Worm (Caenorhabditis elegans) whole organism, early embryonic: ENCODE measurements around the gene pat-2.

Experiments used
- B0310.2 ChIP-seq: sonication (generic microtip); optimal IDR thresholded peaks from 2 replicates; lab custom pipeline; 2016; ENCODE audit warnings: mild to moderate bottlenecking, missing genetic modification characterization, missing compliant biosample characterization
- ama-1 ChIP-seq: fragments of 150-350 bp; optimal IDR thresholded peaks from 2 replicates; lab custom pipeline; 2014
- ceh-13 ChIP-seq: fragments of 200-800 bp; sonication (Bioruptor generic); optimal IDR thresholded peaks from 2 replicates; lab custom pipeline; 2018; ENCODE audit warnings: mild to moderate bottlenecking, missing genetic modification characterization, missing compliant biosample characterization
- ets-7 ChIP-seq: sonication (generic microtip); optimal IDR thresholded peaks from 2 replicates; lab custom pipeline; 2016; ENCODE audit warnings: missing genotype, missing genetic modification characterization, missing compliant biosample characterization
- flt-1 ChIP-seq: fragments of 200-800 bp; sonication (Bioruptor generic); IDR thresholded peaks from 2 replicates; pipeline ENCODE4 v1.3.6; 2022; ENCODE audit warnings: missing genetic modification characterization, missing compliant biosample characterization
- hmbx-1 ChIP-seq: sonication (generic microtip); optimal IDR thresholded peaks from 2 replicates; lab custom pipeline; 2016; ENCODE audit warnings: mild to moderate bottlenecking, missing genetic modification characterization, missing compliant biosample characterization
- hmg-4 ChIP-seq: fragments of 200-800 bp; sonication (Bioruptor generic); optimal IDR thresholded peaks from 2 replicates; lab custom pipeline; 2018; ENCODE audit warnings: mild to moderate bottlenecking, missing genetic modification characterization, missing compliant biosample characterization
- hnd-1 ChIP-seq: sonication (generic microtip); optimal IDR thresholded peaks from 2 replicates; lab custom pipeline; 2016; ENCODE audit warnings: missing genetic modification characterization, missing compliant biosample characterization
- pes-1 ChIP-seq: fragments of 200-800 bp; sonication (Bioruptor generic); IDR thresholded peaks from 2 replicates; pipeline ENCODE4 v1.3.6; 2022; ENCODE audit warnings: missing genetic modification reagents, missing genetic modification characterization, missing compliant biosample characterization
- sea-1 ChIP-seq: fragments of 200-800 bp; sonication (Bioruptor generic); conservative IDR thresholded peaks from 2 replicates; pipeline ENCODE4 v1.3.6; 2022; ENCODE audit warnings: missing genetic modification characterization, missing compliant biosample characterization
- tbx-11 ChIP-seq: fragments of 200-800 bp; sonication (Bioruptor generic); IDR thresholded peaks from 2 replicates; pipeline ENCODE4 v1.3.6; 2022; ENCODE audit warnings: missing genetic modification characterization, missing compliant biosample characterization
- tbx-37 ChIP-seq: fragments of 200-800 bp; sonication (Bioruptor generic); conservative IDR thresholded peaks from 2 replicates; pipeline ENCODE4 v1.3.6; 2022; ENCODE audit warnings: missing genetic modification reagents, missing genetic modification characterization, missing compliant biosample characterization

ce11 chrIII:8824556-8824955, 5.9 kb downstream of the pat-2 start:
- TF ChIP-seq hnd-1 (tag; lab: Kevin White, UChicago) (no peak), ama-1 (lab: Kevin White, UChicago) (no peak), hmg-4 (GFP tag; lab: Kevin White, UChicago) (no peak), ceh-13 (no peak), ets-7 (tag; lab: Kevin White, UChicago) (no peak), pes-1 (GFP tag; lab: Robert Waterston, UW) (no peak), B0310.2 (tag; lab: Kevin White, UChicago) (no peak), sea-1 (GFP tag; lab: Robert Waterston, UW) (no peak), flt-1 (GFP tag; lab: Robert Waterston, UW) (no peak), tbx-37 (GFP tag; lab: Robert Waterston, UW) (no peak), hmbx-1 (tag; lab: Kevin White, UChicago) (no peak), tbx-11 (GFP tag; lab: Robert Waterston, UW) (no peak)
